Fruit fly (Drosophila melanogaster): ENCODE results near the gene Akap200.
A peak's percentile ranks its signal among the peaks of the same experiment; 100 is the strongest.

The Akap200 gene

DNA sequence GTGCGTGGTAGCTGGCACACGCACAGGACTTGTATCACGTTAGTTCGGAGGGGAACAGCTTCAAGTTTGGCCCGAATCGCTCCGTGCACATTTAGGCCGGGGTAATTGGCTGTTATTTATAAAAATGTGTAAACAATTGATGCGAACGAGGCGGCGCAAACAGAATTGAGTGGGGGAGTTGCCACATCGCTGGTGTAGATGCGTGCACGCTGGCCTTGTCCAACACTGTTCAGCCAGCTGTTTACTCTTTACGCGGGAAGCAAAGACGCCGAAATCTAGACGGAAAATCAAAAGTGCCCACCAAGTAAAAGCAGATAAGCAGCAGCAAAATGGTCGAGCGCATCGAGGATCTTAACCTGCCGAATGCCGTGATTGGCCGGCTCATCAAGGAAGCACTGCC is 21.7 kb downstream of the Akap200 start, which contains the start of the genes D12 and Chrac-14 (continued):
- TF ChIP-seq psq (GFP tag; optimal IDR thresholded peaks at IDR 0.05) = peak; percentile 8
- no peak for TF ChIP-seq ap (GFP tag; IDR thresholded peaks at IDR 0.05)
- TF ChIP-seq dysf (GFP tag; IDR thresholded peaks at IDR 0.05) = 0 out of 3 replicates have a peak, but pooled peaks have one; percentile 15
- no peak for TF ChIP-seq Side (GFP tag; optimal IDR thresholded peaks at IDR 0.05)
- TF ChIP-seq wor (GFP tag; IDR thresholded peaks at IDR 0.05) = no peak
- 0 out of 4 replicates have a peak, but pooled peaks have one; percentile 26 for TF ChIP-seq Dll (GFP tag; IDR thresholded peaks at IDR 0.05; ENCODE audit: partially characterized antibody)
- peak; percentile 12; the same call in 1 of the 2 replicates for TF ChIP-seq Xrp1 (GFP tag; IDR thresholded peaks at IDR 0.05)
- TF ChIP-seq hbn (GFP tag; IDR thresholded peaks at IDR 0.05; ENCODE audit: partially characterized antibody) = no peak
- TF ChIP-seq CG7556 (GFP tag; optimal IDR thresholded peaks at IDR 0.05) = no peak
- TF ChIP-seq Sox100B (GFP tag; optimal IDR thresholded peaks at IDR 0.05) = no peak
- no peak for TF ChIP-seq pros (GFP tag; optimal IDR thresholded peaks at IDR 0.05)
- TF ChIP-seq hkb (optimal IDR thresholded peaks at IDR 0.05) = no peak
- no peak for TF ChIP-seq hkb (GFP tag; IDR thresholded peaks at IDR 0.05)

DNA sequence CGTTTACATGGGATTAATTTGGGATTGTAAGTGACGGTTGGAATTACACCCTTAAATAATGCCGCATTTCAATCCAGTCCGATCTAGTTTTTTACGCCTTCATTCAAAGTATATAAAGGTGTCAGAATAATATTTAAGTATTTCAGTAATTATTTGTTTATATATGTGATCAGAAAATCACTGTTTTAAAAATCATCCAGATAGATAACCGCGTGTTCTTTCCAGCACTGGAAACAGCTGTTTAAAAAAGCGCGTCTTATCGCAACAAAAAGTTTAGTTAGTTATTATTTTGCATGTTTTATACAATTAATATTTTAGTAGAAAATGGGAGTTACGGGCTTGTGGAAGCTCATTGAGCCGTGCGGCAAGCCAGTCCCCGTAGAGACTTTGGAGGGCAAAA is 22.6 kb downstream of the Akap200 start, which contains the start of gene mus201:
Gene mus201, plus strand, starts transcription at position 118 of the 400 bp plus-strand sequence.
- peak; percentile 19 for TF ChIP-seq stwl (tag; optimal IDR thresholded peaks at IDR 0.05)
- TF ChIP-seq CrebB (tag; optimal IDR thresholded peaks at IDR 0.05) = no peak
- peak; percentile 76 for TF ChIP-seq CG10267 (tag; optimal IDR thresholded peaks at IDR 0.05)
- TF ChIP-seq Mad (GFP tag; optimal IDR thresholded peaks at IDR 0.05) = no peak
- no peak for TF ChIP-seq CG33557 (GFP tag; optimal IDR thresholded peaks at IDR 0.05)
- peak; percentile 79 for TF ChIP-seq MBD-R2 (GFP tag; IDR thresholded peaks at IDR 0.05)
- peak; percentile 68 for TF ChIP-seq CG10431 (GFP tag; optimal IDR thresholded peaks at IDR 0.05)
- peak; percentile 97 for TF ChIP-seq CG3995 (GFP tag; optimal IDR thresholded peaks at IDR 0.05)
- TF ChIP-seq crp (GFP tag; optimal IDR thresholded peaks at IDR 0.05) = peak in 1 of 2 experiments; percentile 80
- no peak for TF ChIP-seq bowl (GFP tag; IDR thresholded peaks at IDR 0.05)
- peak; percentile 47; the same call in 1 of the 2 replicates for TF ChIP-seq E2f2 (GFP tag; IDR thresholded peaks at IDR 0.05)
- TF ChIP-seq Dp (GFP tag; optimal IDR thresholded peaks at IDR 0.05) = peak; percentile 41
- no peak for TF ChIP-seq Sry-δ (GFP tag; optimal IDR thresholded peaks at IDR 0.05)
- no peak for TF ChIP-seq CG15514 (GFP tag; optimal IDR thresholded peaks at IDR 0.05)
- TF ChIP-seq CG17186 (GFP tag; optimal IDR thresholded peaks at IDR 0.05) = peak; percentile 13
- TF ChIP-seq Oli (tag; optimal IDR thresholded peaks at IDR 0.05) = no peak
- peak; percentile 23 for TF ChIP-seq pzg (GFP tag; optimal IDR thresholded peaks at IDR 0.05)
- TF ChIP-seq zfh1 (GFP tag; IDR thresholded peaks at IDR 0.05) = no peak
- peak; percentile 32; the same call in 1 of the 3 replicates for TF ChIP-seq row (GFP tag; IDR thresholded peaks at IDR 0.05)
- no peak for TF ChIP-seq Hr51 (GFP tag; optimal IDR thresholded peaks at IDR 0.05)

DNA sequence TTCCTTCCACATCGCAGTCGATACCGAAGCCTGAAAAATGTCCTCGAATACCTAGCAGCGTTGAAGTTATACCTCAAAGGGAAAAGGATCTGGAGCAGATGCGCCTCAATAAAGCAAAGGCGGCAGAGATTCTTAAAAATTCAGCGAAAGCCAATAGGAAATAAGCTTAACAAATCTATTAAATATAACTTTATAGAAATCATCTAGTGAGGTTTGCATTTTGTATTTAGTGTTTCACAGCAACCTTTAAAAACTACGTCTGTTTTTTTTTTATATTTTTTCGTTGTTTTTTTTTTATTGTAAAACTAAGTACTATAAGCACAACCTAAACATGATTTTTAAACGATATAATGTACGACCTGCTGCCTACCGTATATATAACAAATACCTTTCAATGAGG is 26.7 kb downstream of the Akap200 start, which contains the start of gene CG31897:
Gene CG31897, plus strand, starts transcription at position 301 of the 400 bp plus-strand sequence.
- TF ChIP-seq lmd (GFP tag; IDR thresholded peaks at IDR 0.05) (no peak), cg (GFP tag; optimal IDR thresholded peaks at IDR 0.05) (no peak), Deaf1 (tag; optimal IDR thresholded peaks at IDR 0.05) (no peak), insv (GFP tag; optimal IDR thresholded peaks at IDR 0.05) (no peak), shn (GFP tag; optimal IDR thresholded peaks at IDR 0.05) (no peak), Dp (GFP tag; optimal IDR thresholded peaks at IDR 0.05) (no peak), Poxn (GFP tag; IDR thresholded peaks at IDR 0.05) (no peak), CG13775 (GFP tag; optimal IDR thresholded peaks at IDR 0.05) (no peak), chn (GFP tag; optimal IDR thresholded peaks at IDR 0.05) (no peak), CG10959 (GFP tag; IDR thresholded peaks at IDR 0.05) (no peak)

Measured in whole organism, embryonic.